Worm (Caenorhabditis elegans) whole organism, mixed stage, embryonic: ENCODE measurements around the gene C05D12.7.
"Not testable (repeated sequence)": the region's sequence is repeated elsewhere in the genome, so short reads cannot be mapped to it uniquely, and the experiment has no call there.

Experiments used
- ces-1 ChIP-seq: fragments of 150-350 bp; optimal IDR thresholded peaks from 2 replicates; lab custom pipeline; 2014; ENCODE audit warnings: missing biosample characterization, missing genetic modification reagents, missing genetic modification characterization
- mep-1 ChIP-seq: fragments of 150-350 bp; optimal IDR thresholded peaks from 2 replicates; lab custom pipeline; 2017; ENCODE audit warnings: missing biosample characterization, missing genetic modification reagents, missing genetic modification characterization, inconsistent platforms
- mls-2 ChIP-seq: sonication (generic microtip); optimal IDR thresholded peaks from 2 replicates; lab custom pipeline; 2016; ENCODE audit warnings: mild to moderate bottlenecking, missing genetic modification characterization, moderate library complexity, missing compliant biosample characterization
- snpc-4 ChIP-seq: fragments of 150-350 bp; optimal IDR thresholded peaks from 2 replicates; lab custom pipeline; 2014; ENCODE audit warnings: missing biosample characterization, missing genetic modification characterization
- unc-62 ChIP-seq: fragments of 150-350 bp; optimal IDR thresholded peaks from 2 replicates; lab custom pipeline; 2014; ENCODE audit warnings: missing biosample characterization, missing genetic modification reagents, missing genetic modification characterization
- ztf-11 ChIP-seq: fragments of 150-350 bp; optimal IDR thresholded peaks from 2 replicates; lab custom pipeline; 2014; ENCODE audit warnings: missing biosample characterization, missing genetic modification characterization

DNA sequence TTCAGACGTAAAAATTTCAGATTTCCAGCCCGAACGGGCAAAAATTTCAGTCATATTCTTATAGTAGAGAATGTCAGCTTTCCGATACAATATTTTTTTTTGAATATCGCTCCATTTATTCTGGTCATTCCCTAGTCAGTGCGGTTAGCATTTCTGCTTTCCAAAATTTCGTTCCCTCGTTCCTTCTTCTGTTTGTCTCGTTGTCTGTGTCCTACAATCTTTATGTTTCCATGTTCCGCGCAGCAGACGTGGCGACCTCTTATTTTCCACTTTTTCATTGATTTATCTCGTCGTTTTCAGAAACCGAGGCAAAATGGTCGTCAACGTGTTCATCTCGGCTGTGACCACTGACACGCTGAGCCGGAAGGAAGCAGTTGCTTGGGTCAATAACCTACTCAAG is 32.5 kb downstream of the C05D12.7 start, which contains the start of gene ebp-2:
- TF ChIP-seq mep-1; snpc-4 (tag; lab: Kevin White, UChicago); unc-62 (GFP tag; lab: Kevin White, UChicago); mls-2 (tag; lab: Kevin White, UChicago); ztf-11 (tag; lab: Kevin White, UChicago); ces-1 (GFP tag; lab: Kevin White, UChicago): not testable (repeated sequence)
